Worm (Caenorhabditis elegans): ENCODE results near the gene F46B6.6.

The F46B6.6 gene

DNA sequence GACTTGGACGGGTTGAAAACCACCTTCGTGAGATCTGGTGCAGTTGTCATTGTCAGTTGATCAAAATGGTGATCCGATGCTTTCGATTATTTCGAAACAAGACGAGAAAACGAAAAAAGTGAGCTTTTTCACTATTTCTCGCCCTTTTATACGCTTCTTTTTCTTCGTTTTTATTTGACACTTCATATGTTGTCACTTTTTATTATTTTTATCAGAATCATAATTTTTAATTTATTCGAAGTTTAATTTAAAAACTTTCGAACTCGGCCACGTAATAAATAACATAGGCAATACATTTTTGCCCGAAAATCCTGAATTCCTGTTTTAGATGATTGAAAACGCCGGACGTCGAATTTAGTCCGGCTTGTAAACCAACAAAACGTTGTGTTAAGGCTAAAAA is 32.2 kb downstream of the F46B6.6 start, which contains the start of gene F58E6.5:
TSS of gene F58E6.5 (minus strand) at position 101 of the 400 bp plus-strand sequence.
- TF ChIP-seq F23B12.7 (tag; optimal IDR thresholded peaks at IDR 0.05; ENCODE audit: insufficient read depth) (no peak), B0261.1 (tag; optimal IDR thresholded peaks at IDR 0.05) (no peak), mel-28 (tag; optimal IDR thresholded peaks at IDR 0.05; ENCODE audit: borderline replicate concordance) (no peak)

ce11 chrV:9753554-9753953 is 33.1 kb downstream of the F46B6.6 start:
- TF ChIP-seq dpl-1 (GFP tag; optimal IDR thresholded peaks at IDR 0.05), result no peak
- no peak for TF ChIP-seq Y67H2A.10 (GFP tag; conservative IDR thresholded peaks at IDR 0.05)
- TF ChIP-seq tlf-1 (GFP tag; optimal IDR thresholded peaks at IDR 0.05), result no peak
- no peak for TF ChIP-seq mxl-1 (tag; optimal IDR thresholded peaks at IDR 0.05)
- no peak for TF ChIP-seq sptf-2 (GFP tag; optimal IDR thresholded peaks at IDR 0.05)

ce11 chrV:9752918-9753317 is 33.8 kb downstream of the F46B6.6 start, which contains the start of gene F58E6.6:
Gene F58E6.6, minus strand, starts transcription at chrV:9753018.
- TF ChIP-seq nhr-80 (tag; optimal IDR thresholded peaks at IDR 0.05) (no peak), tbp1 (GFP tag; optimal IDR thresholded peaks at IDR 0.05) (no peak), gei-17 (GFP tag; optimal IDR thresholded peaks at IDR 0.05) (no peak), snpc-4 (GFP tag; optimal IDR thresholded peaks at IDR 0.05) (no peak), snpc-4 (tag; optimal IDR thresholded peaks at IDR 0.05) (no peak), pbrm-1 (GFP tag; IDR thresholded peaks at IDR 0.05) (no peak), lin-40 (tag; optimal IDR thresholded peaks at IDR 0.05) (no peak), ceh-91 (GFP tag; IDR thresholded peaks at IDR 0.05) (no peak), let-607 (tag; optimal IDR thresholded peaks at IDR 0.05) (no peak), F57C9.4 (tag; optimal IDR thresholded peaks at IDR 0.05) (no peak), madf-6 (GFP tag; IDR thresholded peaks at IDR 0.05) (no peak), ekl-4 (GFP tag; IDR thresholded peaks at IDR 0.05) (no peak), aptf-3 (GFP tag; IDR thresholded peaks at IDR 0.05) (no peak), let-526 (GFP tag; IDR thresholded peaks at IDR 0.05) (no peak), cebp-1 (GFP tag; IDR thresholded peaks at IDR 0.05) (no peak), cebp-1 (tag; optimal IDR thresholded peaks at IDR 0.05) (no peak), xnd-1 (tag; optimal IDR thresholded peaks at IDR 0.05) (no peak), T26A5.8 (tag; optimal IDR thresholded peaks at IDR 0.05) (no peak), ceh-100 (GFP tag; IDR thresholded peaks at IDR 0.05) (no peak)

ce11 chrV:9750308-9750707 is 36.4 kb downstream of the F46B6.6 start, which contains the start of gene F58E6.4:
Gene F58E6.4, minus strand, starts transcription at chrV:9750408.
- no peak for TF ChIP-seq T26A5.8 (tag; optimal IDR thresholded peaks at IDR 0.05)
- no peak for TF ChIP-seq B0261.1 (tag; optimal IDR thresholded peaks at IDR 0.05)
- TF ChIP-seq attf-5 (GFP tag; optimal IDR thresholded peaks at IDR 0.05), result no peak
- TF ChIP-seq mel-28 (tag; optimal IDR thresholded peaks at IDR 0.05; ENCODE audit: borderline replicate concordance), result no peak
- no peak for TF ChIP-seq Y95B8A.8 (GFP tag; IDR thresholded peaks at IDR 0.05)
- no peak for TF ChIP-seq hlh-26 (GFP tag; conservative IDR thresholded peaks at IDR 0.05)
- TF ChIP-seq atf-7 (tag; optimal IDR thresholded peaks at IDR 0.05), result no peak
- TF ChIP-seq tbx-9 (tag; optimal IDR thresholded peaks at IDR 0.05; ENCODE audit: borderline replicate concordance), result no peak
- TF ChIP-seq egl-18 (GFP tag; IDR thresholded peaks at IDR 0.05), result no peak
- no peak for TF ChIP-seq fkh-3 (tag; optimal IDR thresholded peaks at IDR 0.05)

- TF ChIP-seq zim-3 (tag; optimal IDR thresholded peaks at IDR 0.05) (peak; percentile 17), rpc-1 (optimal IDR thresholded peaks at IDR 0.05) (no peak), rpc-1 (tag; optimal IDR thresholded peaks at IDR 0.05) (no peak)
These were observed 41.7 kb downstream of the F46B6.6 start, which contains the start of gene F58E6.13 for ce11 chrV:9744934-9745333. Gene F58E6.13, plus strand, starts transcription at chrV:9745234.

Measured in whole organism, young adult.